Worm (Caenorhabditis elegans): ENCODE measurements around the gene Y38F1A.1.

- no peak for TF ChIP-seq dao-5 (tag; optimal IDR thresholded peaks at IDR 0.05)
- no peak for TF ChIP-seq W03F9.2 (tag; optimal IDR thresholded peaks at IDR 0.05)
- no peak for TF ChIP-seq him-1 (tag; optimal IDR thresholded peaks at IDR 0.05)
Measured at ce11 chrII:12965538-12965588, 10.8 kb upstream of the Y38F1A.1 start, which contains the start of gene ptr-18.

All from whole organism, L4/young adult.